Worm (Caenorhabditis elegans) whole organism, late embryonic: ENCODE measurements around the gene emb-9.

Experiments used
- nhr-11 ChIP-seq: fragments of 150-350 bp; optimal IDR thresholded peaks from 2 replicates; lab custom pipeline; 2014; ENCODE audit warnings: missing biosample characterization, missing genetic modification characterization
- odd-2 ChIP-seq: sonication (generic microtip); optimal IDR thresholded peaks from 2 replicates; lab custom pipeline; 2017; ENCODE audit warnings: antibody characterized with exemption, mild to moderate bottlenecking, missing genetic modification characterization, missing compliant biosample characterization
- pha-4 ChIP-seq: fragments of 150-350 bp; optimal IDR thresholded peaks from 2 replicates; lab custom pipeline; 2018; ENCODE audit warnings: missing biosample characterization, missing genetic modification reagents, missing genetic modification characterization
- pqm-1 ChIP-seq: sonication (generic microtip); optimal IDR thresholded peaks from 2 replicates; lab custom pipeline; 2016; ENCODE audit warnings: missing genetic modification characterization, missing compliant biosample characterization
- tbx-7 ChIP-seq: sonication (generic microtip); optimal IDR thresholded peaks from 2 replicates; lab custom pipeline; 2016; ENCODE audit warnings: missing genotype, missing genetic modification characterization, missing compliant biosample characterization
- ttx-3 ChIP-seq: sonication (generic microtip); optimal IDR thresholded peaks from 2 replicates; lab custom pipeline; 2016; ENCODE audit warnings: missing genetic modification reagents, missing genetic modification characterization, missing compliant biosample characterization

DNA sequence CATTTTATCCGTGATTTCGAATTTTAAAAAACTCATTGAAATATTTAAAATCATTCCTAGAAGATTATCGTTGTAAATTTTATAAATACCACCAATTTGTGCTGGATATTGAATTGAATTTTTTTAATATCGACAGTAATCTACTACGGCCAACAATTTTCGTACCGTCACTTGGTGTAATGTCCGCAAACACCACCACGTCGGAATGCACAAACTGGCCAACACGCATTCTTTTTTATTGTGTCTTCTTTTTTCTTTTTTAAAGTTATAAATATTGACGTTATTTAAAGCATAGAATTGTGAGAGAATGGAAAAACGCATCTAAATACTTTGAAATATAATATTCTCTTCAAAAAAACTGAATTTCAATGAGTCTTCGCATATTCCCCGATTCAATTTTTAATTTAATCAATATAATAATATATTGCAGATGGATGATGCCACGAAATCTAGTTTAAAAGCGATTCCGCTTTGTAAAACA lies 13.1 kb downstream of the emb-9 start, which contains the start of gene ufc-1:
- TF ChIP-seq odd-2 (tag; lab: Kevin White, UChicago) (no peak), tbx-7 (no peak), ttx-3 (tag; lab: Kevin White, UChicago) (no peak), pha-4 (no peak), pqm-1 (tag; lab: Kevin White, UChicago) (no peak), nhr-11 (tag; lab: Kevin White, UChicago) (no peak)
